Worm (Caenorhabditis elegans) whole organism, L1 larva: ENCODE data around the gene asna-1.

Experiments used
- C04F5.9 ChIP-seq: sonication (generic microtip); optimal IDR thresholded peaks from 2 replicates; lab custom pipeline; 2016; ENCODE audit warnings: missing genetic modification characterization, missing compliant biosample characterization
- C16A3.4 ChIP-seq: fragments of 150-350 bp; optimal IDR thresholded peaks from 2 replicates; lab custom pipeline; 2014; ENCODE audit warnings: missing biosample characterization, missing genetic modification characterization
- C34B4.2 ChIP-seq: sonication (generic microtip); optimal IDR thresholded peaks from 2 replicates; lab custom pipeline; 2017; ENCODE audit warnings: mild to moderate bottlenecking, missing genetic modification characterization, missing compliant biosample characterization
- Y116A8C.19 ChIP-seq: sonication (generic microtip); optimal IDR thresholded peaks from 2 replicates; lab custom pipeline; 2016; ENCODE audit warnings: missing compliant biosample characterization, missing genetic modification characterization, borderline replicate concordance
- aha-1 ChIP-seq: fragments of 150-350 bp; optimal IDR thresholded peaks from 2 replicates; lab custom pipeline; 2014; ENCODE audit warnings: missing biosample characterization, missing genetic modification characterization
- alr-1 ChIP-seq: fragments of 200-800 bp; sonication (Bioruptor generic); optimal IDR thresholded peaks from 2 replicates; lab custom pipeline; 2018; ENCODE audit warnings: borderline replicate concordance, mild to moderate bottlenecking, missing genetic modification characterization, missing compliant biosample characterization
- ama-1 ChIP-seq: fragments of 150-350 bp; optimal IDR thresholded peaks from 2 replicates; lab custom pipeline; 2014
- ceh-82 ChIP-seq, 3 experiments: fragments of 150-350 bp in 1 of 3; sonication (generic microtip) in 2 of 3; optimal IDR thresholded peaks; 2 replicates each; lab custom pipeline; 2014 to 2017; ENCODE audit warnings: missing biosample characterization in 3 of 3, missing genetic modification characterization in 3 of 3
- ceh-88 ChIP-seq: fragments of 200-800 bp; sonication (Bioruptor generic); IDR thresholded peaks from 2 replicates; pipeline ENCODE4 v1.3.6; 2022; ENCODE audit warnings: missing genetic modification characterization, missing compliant biosample characterization
- ceh-90 ChIP-seq: sonication (generic microtip); optimal IDR thresholded peaks from 2 replicates; lab custom pipeline; 2016; ENCODE audit warnings: missing genetic modification characterization, missing compliant biosample characterization
- dpl-1 ChIP-seq, 3 experiments: fragments of 150-350 bp in 2 of 3; sonication (generic microtip) in 1 of 3; optimal IDR thresholded peaks; 2 replicates each; lab custom pipeline; 2014 to 2017; ENCODE audit warnings: missing biosample characterization in 3 of 3, missing genetic modification characterization in 3 of 3, missing genetic modification reagents in 3 of 3
- efl-1 ChIP-seq, 4 experiments: fragments of 150-350 bp; optimal IDR thresholded peaks in 3 of 4; peaks in 1 of 4; 1 replicate in 1 of 4; 2 replicates in 3 of 4; lab custom pipeline; 2014; ENCODE audit warnings: missing biosample characterization in 2 of 4, missing genetic modification characterization in 2 of 4, missing genetic modification reagents in 2 of 4
- egl-13 ChIP-seq: sonication (generic microtip); optimal IDR thresholded peaks from 2 replicates; lab custom pipeline; 2016; ENCODE audit warnings: missing genotype, missing genetic modification reagents, missing genetic modification characterization, missing compliant biosample characterization
- egl-27 ChIP-seq, 2 experiments: fragments of 150-350 bp in 1 of 2; sonication (generic microtip); optimal IDR thresholded peaks; 3 replicates each; lab custom pipeline; 2017 to 2018; ENCODE audit warnings: missing biosample characterization in 2 of 2, missing genetic modification characterization in 2 of 2, missing genetic modification reagents in 2 of 2
- elt-3 ChIP-seq, 6 experiments: fragments of 150-350 bp in 1 of 6; sonication (generic microtip); optimal IDR thresholded peaks; 2 replicates each; lab custom pipeline; 2017 to 2018; ENCODE audit warnings: missing biosample characterization in 6 of 6, missing genetic modification characterization in 6 of 6, inconsistent platforms in 1 of 6
- ets-5 ChIP-seq: fragments of 200-800 bp; sonication (Bioruptor generic); IDR thresholded peaks from 2 replicates; pipeline ENCODE4 v1.3.6; 2022; ENCODE audit warnings: missing genetic modification characterization, missing compliant biosample characterization
- fkh-10 ChIP-seq: sonication (generic microtip); optimal IDR thresholded peaks from 2 replicates; lab custom pipeline; 2017; ENCODE audit warnings: missing biosample characterization, missing genetic modification reagents, missing genetic modification characterization
- fkh-4 ChIP-seq: sonication (generic microtip); optimal IDR thresholded peaks from 2 replicates; lab custom pipeline; 2016; ENCODE audit warnings: missing compliant biosample characterization, missing genetic modification characterization, borderline replicate concordance
- fkh-8 ChIP-seq: sonication (generic microtip); optimal IDR thresholded peaks from 2 replicates; lab custom pipeline; 2016; ENCODE audit warnings: mild to moderate bottlenecking, missing genetic modification characterization, missing compliant biosample characterization
- fos-1 ChIP-seq: fragments of 150-350 bp; optimal IDR thresholded peaks from 2 replicates; lab custom pipeline; 2014; ENCODE audit warnings: missing biosample characterization, missing genetic modification characterization
- grh-1 ChIP-seq: fragments of 200-800 bp; sonication (Bioruptor generic); IDR thresholded peaks from 2 replicates; pipeline ENCODE4 v1.3.6; 2022; ENCODE audit warnings: missing genetic modification reagents, missing genetic modification characterization, missing compliant biosample characterization
- hlh-17 ChIP-seq: fragments of 200-800 bp; sonication (Bioruptor generic); optimal IDR thresholded peaks from 2 replicates; lab custom pipeline; 2018; ENCODE audit warnings: missing genetic modification characterization, mild to moderate bottlenecking, missing compliant biosample characterization, moderate library complexity, borderline replicate concordance
- irx-1 ChIP-seq: sonication (generic microtip); optimal IDR thresholded peaks from 2 replicates; lab custom pipeline; 2016; ENCODE audit warnings: missing genetic modification characterization, missing compliant biosample characterization
- lin-15B ChIP-seq: fragments of 150-350 bp; sonication (generic microtip); optimal IDR thresholded peaks from 3 replicates; lab custom pipeline; 2014; ENCODE audit warnings: missing biosample characterization, missing genetic modification characterization
- lir-3 ChIP-seq: sonication (generic microtip); optimal IDR thresholded peaks from 2 replicates; lab custom pipeline; 2016; ENCODE audit warnings: mild to moderate bottlenecking, missing genetic modification characterization, moderate library complexity, missing compliant biosample characterization; ENCODE audit not compliant: poor library complexity
- lsy-2 ChIP-seq, 2 experiments: fragments of 150-350 bp; optimal IDR thresholded peaks; 2 replicates each; lab custom pipeline; 2014; ENCODE audit warnings: missing biosample characterization in 2 of 2, missing genetic modification characterization in 2 of 2
- mef-2 ChIP-seq: fragments of 150-350 bp; optimal IDR thresholded peaks from 2 replicates; lab custom pipeline; 2014; ENCODE audit warnings: missing biosample characterization, missing genetic modification characterization
- mep-1 ChIP-seq: fragments of 150-350 bp; optimal IDR thresholded peaks from 2 replicates; lab custom pipeline; 2014; ENCODE audit warnings: missing biosample characterization, missing genetic modification characterization
- nhr-11 ChIP-seq: fragments of 150-350 bp; optimal IDR thresholded peaks from 2 replicates; lab custom pipeline; 2014; ENCODE audit warnings: missing biosample characterization, missing genetic modification characterization
- nhr-20 ChIP-seq: sonication (generic microtip); optimal IDR thresholded peaks from 2 replicates; lab custom pipeline; 2016; ENCODE audit warnings: mild to moderate bottlenecking, missing genetic modification characterization, missing compliant biosample characterization
- nhr-76 ChIP-seq: sonication (generic microtip); optimal IDR thresholded peaks from 2 replicates; lab custom pipeline; 2017; ENCODE audit warnings: missing biosample characterization, missing genetic modification characterization
- nhr-85 ChIP-seq: sonication (generic microtip); peaks from one replicate; lab custom pipeline; 2016; ENCODE audit warnings: missing genetic modification characterization, inconsistent platforms, missing compliant biosample characterization
- nhr-90 ChIP-seq: sonication (generic microtip); optimal IDR thresholded peaks from 2 replicates; lab custom pipeline; 2016; ENCODE audit warnings: mild to moderate bottlenecking, missing genetic modification characterization, missing compliant biosample characterization; ENCODE audit not compliant: poor library complexity
- rnt-1 ChIP-seq: sonication (generic microtip); optimal IDR thresholded peaks from 2 replicates; lab custom pipeline; 2016; ENCODE audit warnings: mild to moderate bottlenecking, missing genetic modification characterization, moderate library complexity, missing compliant biosample characterization
- skn-1 ChIP-seq: fragments of 150-350 bp; optimal IDR thresholded peaks from 2 replicates; lab custom pipeline; 2014; ENCODE audit warnings: missing biosample characterization, missing genetic modification characterization
- unc-62 ChIP-seq: fragments of 150-350 bp; optimal IDR thresholded peaks from 2 replicates; lab custom pipeline; 2014; ENCODE audit warnings: missing biosample characterization, missing genetic modification reagents, missing genetic modification characterization
- unc-86 ChIP-seq: sonication (generic microtip); optimal IDR thresholded peaks from 2 replicates; lab custom pipeline; 2016; ENCODE audit warnings: missing genetic modification characterization, missing compliant biosample characterization
- vab-15 ChIP-seq: sonication (generic microtip); optimal IDR thresholded peaks from 2 replicates; lab custom pipeline; 2017; ENCODE audit warnings: missing genotype, mild to moderate bottlenecking, missing genetic modification characterization, missing compliant biosample characterization
- xbp-1 ChIP-seq: sonication (generic microtip); optimal IDR thresholded peaks from 2 replicates; lab custom pipeline; 2016; ENCODE audit warnings: missing genetic modification characterization, missing compliant biosample characterization

The asna-1 gene

DNA sequence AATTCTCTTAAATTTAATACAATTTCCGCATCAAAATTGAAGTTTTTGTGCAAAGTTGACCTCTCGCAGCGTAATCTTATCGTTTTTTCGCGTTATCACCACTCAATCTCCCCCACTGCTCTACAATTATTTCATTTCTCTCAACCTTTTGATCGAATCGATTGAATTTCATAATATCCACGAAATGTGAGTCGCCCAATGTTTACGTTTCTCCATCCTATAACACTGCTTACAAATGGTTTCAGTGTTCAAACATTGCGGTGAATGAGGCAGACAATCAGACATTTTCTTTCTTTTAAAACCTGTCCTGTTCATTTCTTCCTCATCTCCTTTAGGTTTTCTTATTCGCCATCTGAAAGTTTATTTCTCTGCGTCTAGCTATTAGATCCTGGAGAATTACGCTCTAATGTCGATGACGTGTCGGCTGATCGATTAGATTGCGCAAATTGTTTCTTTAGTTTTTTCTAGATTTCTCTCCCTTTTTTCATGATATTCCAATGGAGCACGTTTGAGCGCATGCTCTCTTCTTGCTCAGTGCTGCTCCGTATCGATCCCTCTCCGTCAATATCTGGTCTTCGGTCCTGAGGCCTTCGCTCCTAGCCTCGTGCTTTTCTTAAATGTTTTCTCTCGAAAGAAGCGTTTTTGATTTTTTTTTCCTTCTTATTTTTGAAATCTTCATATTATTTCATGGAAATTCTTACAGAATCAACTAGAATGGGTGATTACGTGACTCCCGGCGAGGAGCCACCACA lies 10.2 kb downstream of the asna-1 start, which contains the start of gene unc-32 (continued):
- TF ChIP-seq C34B4.2 (tag; lab: Kevin White, UChicago) (no peak), hlh-17 (GFP tag; lab: Kevin White, UChicago) (no peak), ceh-88 (GFP tag; lab: Robert Waterston, UW) (no peak), ceh-90 (no peak), efl-1 (optimal IDR thresholded peaks at IDR 0.05; lab: Kevin White, UChicago) (peak; percentile 39 to 40), efl-1 (GFP tag; optimal IDR thresholded peaks at IDR 0.05 in 1 of 2; lab: Kevin White, UChicago) (peak; percentile 35 to 37), egl-13 (tag; lab: Kevin White, UChicago) (no peak), unc-62 (GFP tag; lab: Kevin White, UChicago) (no peak), fkh-10 (GFP tag; lab: Kevin White, UChicago) (peak; percentile 33), C16A3.4 (tag; lab: Kevin White, UChicago) (no peak), xbp-1 (peak; percentile 28), skn-1 (tag; lab: Kevin White, UChicago) (peak; percentile 50), egl-27 (tag; optimal IDR thresholded peaks at IDR 0.05; lab: Kevin White, UChicago) (no peak), rnt-1 (no peak), mef-2 (tag; lab: Kevin White, UChicago) (no peak), lin-15B (tag; lab: Kevin White, UChicago) (peak; percentile 58), nhr-20 (tag; lab: Kevin White, UChicago) (peak; percentile 4), unc-86 (peak; percentile 40), nhr-90 (tag; lab: Kevin White, UChicago) (no peak), C04F5.9 (tag; lab: Kevin White, UChicago) (peak; percentile 56), fkh-4 (no peak), grh-1 (GFP tag; lab: Robert Waterston, UW) (no peak), nhr-76 (tag; lab: Kevin White, UChicago) (no peak), fos-1 (tag; lab: Kevin White, UChicago) (peak; percentile 11), ama-1 (lab: Kevin White, UChicago) (no peak), irx-1 (tag; lab: Kevin White, UChicago) (no peak), Y116A8C.19 (tag; lab: Kevin White, UChicago) (no peak), ceh-82 (tag; optimal IDR thresholded peaks at IDR 0.05; lab: Kevin White, UChicago) (peak in 2 of 3 experiments; percentile 26 to 72), elt-3 (tag; optimal IDR thresholded peaks at IDR 0.05; lab: Kevin White, UChicago) (no peak), aha-1 (tag; lab: Kevin White, UChicago) (no peak), nhr-85 (tag; lab: Kevin White, UChicago) (peak; percentile 37), mep-1 (tag; lab: Kevin White, UChicago) (peak; percentile 63), ets-5 (no peak)

DNA sequence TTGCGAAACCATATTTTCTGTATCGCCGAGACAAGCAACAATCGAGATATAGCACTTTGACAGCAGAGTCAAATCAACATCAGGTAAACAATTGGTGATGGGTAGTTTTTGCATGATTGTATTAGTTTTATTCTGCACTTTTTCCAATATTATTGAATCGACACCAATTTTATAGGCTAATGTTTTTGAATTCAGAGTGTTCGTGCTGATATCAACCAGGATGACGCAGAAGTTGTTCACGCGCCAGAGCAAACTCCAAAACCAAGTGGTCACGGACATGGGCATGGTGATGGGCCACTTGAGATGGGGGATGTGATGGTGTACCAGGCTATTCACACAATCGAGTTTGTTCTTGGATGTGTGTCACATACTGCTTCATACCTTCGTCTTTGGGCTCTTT lies 15.3 kb downstream of the asna-1 start:
- no peak for TF ChIP-seq C04F5.9 (tag; lab: Kevin White, UChicago)
- TF ChIP-seq vab-15, result no peak
- TF ChIP-seq egl-13 (tag; lab: Kevin White, UChicago), result no peak
- no peak for TF ChIP-seq nhr-85 (tag; lab: Kevin White, UChicago)
- TF ChIP-seq grh-1 (GFP tag; lab: Robert Waterston, UW), result no peak
- TF ChIP-seq lir-3, result no peak
- TF ChIP-seq lsy-2 (tag; optimal IDR thresholded peaks at IDR 0.05; lab: Kevin White, UChicago), result no peak
- TF ChIP-seq nhr-11 (tag; lab: Kevin White, UChicago), result no peak

DNA sequence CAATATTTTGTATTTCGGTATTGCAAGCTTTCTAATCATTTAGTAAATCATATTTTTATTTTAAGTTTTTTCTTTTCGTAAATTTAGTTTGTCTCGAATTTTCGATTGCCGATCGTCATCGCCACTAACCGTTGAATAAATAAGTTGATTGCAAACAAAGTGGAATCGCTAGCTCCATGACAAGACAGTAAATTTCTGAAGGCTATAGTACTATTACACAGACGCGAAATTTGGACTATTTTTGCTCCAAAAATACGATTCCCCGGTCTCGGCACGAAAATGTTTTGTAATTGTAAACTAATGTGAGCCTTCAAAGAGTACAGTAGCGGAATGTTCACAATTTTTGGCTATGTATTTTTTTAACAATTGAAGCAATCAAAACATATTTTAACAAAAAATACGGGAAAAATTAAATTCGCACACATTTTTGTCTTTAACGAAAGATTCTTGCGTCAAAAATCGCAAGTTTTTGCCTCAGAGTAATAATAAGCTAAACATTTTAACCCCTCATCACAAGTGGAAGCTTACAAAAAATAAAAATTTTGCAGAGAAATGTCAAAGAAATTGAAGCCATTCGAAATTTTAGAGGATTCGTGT lies 16.8 kb downstream of the asna-1 start, which contains the start of gene tpk-1:
TSS of gene tpk-1 (plus strand) at position 547 of the 597 bp plus-strand sequence.
- TF ChIP-seq C16A3.4 (tag; lab: Kevin White, UChicago) (no peak), dpl-1 (GFP tag; optimal IDR thresholded peaks at IDR 0.05; lab: Kevin White, UChicago) (no peak), alr-1 (tag; lab: Kevin White, UChicago) (no peak), fkh-8 (no peak)
